Fruit fly (Drosophila melanogaster) whole organism: ENCODE measurements around the gene CG1703.

Source experiments
- Dll ChIP-seq: fragments of >200 bp; optimal IDR thresholded peaks from 2 replicates; lab custom pipeline; 2017
- pan ChIP-seq: fragments of >200 bp; optimal IDR thresholded peaks from 2 replicates; lab custom pipeline; 2017
- psq ChIP-seq: fragments of >200 bp; optimal IDR thresholded peaks from 2 replicates; lab custom pipeline; 2017
- usp ChIP-seq: fragments of >200 bp; optimal IDR thresholded peaks from 2 replicates; lab custom pipeline; 2017; ENCODE audit warnings: missing biosample characterization, missing genetic modification characterization, mixed read lengths

dm6 chrX:11572270-11572914 is 39.3 kb upstream of the CG1703 start, which contains the start of the genes Kmn1 and Reepl1:
- TF ChIP-seq pan (lab: Kevin White, UChicago) (no peak), psq (lab: Kevin White, UChicago) (no peak), Dll (lab: Kevin White, UChicago) (no peak), usp (GFP tag; lab: Kevin White, UChicago) (no peak)
